Worm (Caenorhabditis elegans) whole organism, late embryonic: ENCODE measurements around the gene nas-1.

Experiments used
- C08G9.2 ChIP-seq: sonication (generic microtip); optimal IDR thresholded peaks from 2 replicates; lab custom pipeline; 2016; ENCODE audit warnings: mild to moderate bottlenecking, missing genetic modification characterization, moderate library complexity, missing compliant biosample characterization
- F13H6.1 ChIP-seq: sonication (generic microtip); optimal IDR thresholded peaks from 2 replicates; lab custom pipeline; 2016; ENCODE audit warnings: missing genetic modification characterization, missing compliant biosample characterization
- K02D7.2 ChIP-seq: sonication (generic microtip); optimal IDR thresholded peaks from 2 replicates; lab custom pipeline; 2017; ENCODE audit warnings: mild to moderate bottlenecking, missing genetic modification characterization, missing compliant biosample characterization
- K09A11.1 ChIP-seq: sonication (generic microtip); optimal IDR thresholded peaks from 2 replicates; lab custom pipeline; 2017; ENCODE audit warnings: antibody characterized with exemption, mild to moderate bottlenecking, missing genetic modification characterization, missing compliant biosample characterization; ENCODE audit not compliant: insufficient read depth
- Y22D7AL.16 ChIP-seq: sonication (generic microtip); optimal IDR thresholded peaks from 2 replicates; lab custom pipeline; 2016; ENCODE audit warnings: missing genetic modification characterization, missing compliant biosample characterization
- ahr-1 ChIP-seq: sonication (generic microtip); optimal IDR thresholded peaks from 2 replicates; lab custom pipeline; 2016; ENCODE audit warnings: missing genetic modification characterization, missing compliant biosample characterization
- ama-1 ChIP-seq: fragments of 150-350 bp; optimal IDR thresholded peaks from 2 replicates; lab custom pipeline; 2014
- ceh-18 ChIP-seq: sonication (generic microtip); optimal IDR thresholded peaks from 2 replicates; lab custom pipeline; 2016; ENCODE audit warnings: missing genetic modification characterization, missing compliant biosample characterization
- ceh-19 ChIP-seq: fragments of 200-800 bp; sonication (Bioruptor generic); optimal IDR thresholded peaks from 2 replicates; lab custom pipeline; 2018; ENCODE audit warnings: mild to moderate bottlenecking, missing genetic modification characterization, missing compliant biosample characterization
- ceh-2 ChIP-seq: sonication (generic microtip); optimal IDR thresholded peaks from 2 replicates; lab custom pipeline; 2016; ENCODE audit warnings: missing genotype, missing genetic modification characterization, missing compliant biosample characterization
- ceh-22 ChIP-seq: sonication (generic microtip); optimal IDR thresholded peaks from 2 replicates; lab custom pipeline; 2017; ENCODE audit warnings: missing biosample characterization, missing genetic modification characterization
- ceh-31 ChIP-seq: sonication (generic microtip); optimal IDR thresholded peaks from 2 replicates; lab custom pipeline; 2016; ENCODE audit warnings: missing genetic modification characterization, missing compliant biosample characterization
- ceh-34 ChIP-seq: sonication (generic microtip); optimal IDR thresholded peaks from 2 replicates; lab custom pipeline; 2016; ENCODE audit warnings: mild to moderate bottlenecking, missing genetic modification characterization, missing compliant biosample characterization
- ceh-45 ChIP-seq: fragments of 200-800 bp; sonication (Bioruptor generic); IDR thresholded peaks from 2 replicates; pipeline ENCODE4 v1.3.6; 2022; ENCODE audit warnings: missing genetic modification reagents, missing genetic modification characterization, missing compliant biosample characterization
- elt-4 ChIP-seq: sonication (generic microtip); optimal IDR thresholded peaks from 2 replicates; lab custom pipeline; 2016; ENCODE audit warnings: missing genetic modification characterization, missing compliant biosample characterization
- ets-4 ChIP-seq: sonication (generic microtip); optimal IDR thresholded peaks from 2 replicates; lab custom pipeline; 2016; ENCODE audit warnings: missing genetic modification characterization, missing compliant biosample characterization
- fkh-6 ChIP-seq: sonication (generic microtip); optimal IDR thresholded peaks from 2 replicates; lab custom pipeline; 2016; ENCODE audit warnings: missing genetic modification characterization, missing compliant biosample characterization
- gmeb-2 ChIP-seq: sonication (generic microtip); optimal IDR thresholded peaks from 2 replicates; lab custom pipeline; 2016; ENCODE audit warnings: missing genetic modification characterization, inconsistent platforms, missing compliant biosample characterization
- hlh-15 ChIP-seq: sonication (generic microtip); optimal IDR thresholded peaks from 2 replicates; lab custom pipeline; 2016; ENCODE audit warnings: missing genetic modification characterization, missing compliant biosample characterization
- hlh-6 ChIP-seq: sonication (generic microtip); optimal IDR thresholded peaks from 2 replicates; lab custom pipeline; 2016; ENCODE audit warnings: missing genotype, missing genetic modification characterization, missing compliant biosample characterization
- hlh-8 ChIP-seq: sonication (generic microtip); optimal IDR thresholded peaks from 2 replicates; lab custom pipeline; 2016; ENCODE audit warnings: missing genotype, missing genetic modification characterization, missing compliant biosample characterization
- lim-6 ChIP-seq: sonication (generic microtip); optimal IDR thresholded peaks from 2 replicates; lab custom pipeline; 2016; ENCODE audit warnings: missing genetic modification characterization, missing compliant biosample characterization
- madf-2 ChIP-seq: sonication (generic microtip); optimal IDR thresholded peaks from 2 replicates; lab custom pipeline; 2017; ENCODE audit warnings: missing genetic modification characterization, missing compliant biosample characterization
- nfya-1 ChIP-seq: sonication (generic microtip); optimal IDR thresholded peaks from 2 replicates; lab custom pipeline; 2017; ENCODE audit warnings: missing genetic modification characterization, mild to moderate bottlenecking, missing compliant biosample characterization, antibody characterized with exemption, moderate library complexity
- nhr-11 ChIP-seq: fragments of 150-350 bp; optimal IDR thresholded peaks from 2 replicates; lab custom pipeline; 2014; ENCODE audit warnings: missing biosample characterization, missing genetic modification characterization
- odd-2 ChIP-seq: sonication (generic microtip); optimal IDR thresholded peaks from 2 replicates; lab custom pipeline; 2017; ENCODE audit warnings: antibody characterized with exemption, mild to moderate bottlenecking, missing genetic modification characterization, missing compliant biosample characterization
- pat-9 ChIP-seq: fragments of 200-800 bp; sonication (Bioruptor generic); optimal IDR thresholded peaks from 2 replicates; lab custom pipeline; 2018; ENCODE audit warnings: mild to moderate bottlenecking, missing genetic modification characterization, moderate library complexity, missing compliant biosample characterization
- pax-1 ChIP-seq: fragments of 150-350 bp; optimal IDR thresholded peaks from 2 replicates; lab custom pipeline; 2014; ENCODE audit warnings: missing biosample characterization, missing genetic modification characterization
- pha-4 ChIP-seq: fragments of 150-350 bp; optimal IDR thresholded peaks from 2 replicates; lab custom pipeline; 2018; ENCODE audit warnings: missing biosample characterization, missing genetic modification reagents, missing genetic modification characterization
- pros-1 ChIP-seq: fragments of 150-350 bp; optimal IDR thresholded peaks from 2 replicates; lab custom pipeline; 2014; ENCODE audit warnings: missing biosample characterization, missing genetic modification reagents, missing genetic modification characterization
- sox-4 ChIP-seq: sonication (generic microtip); optimal IDR thresholded peaks from 2 replicates; lab custom pipeline; 2017; ENCODE audit warnings: mild to moderate bottlenecking, missing genetic modification characterization, inconsistent platforms, missing compliant biosample characterization
- syd-9 ChIP-seq: sonication (generic microtip); optimal IDR thresholded peaks from 2 replicates; lab custom pipeline; 2016; ENCODE audit warnings: mild to moderate bottlenecking, missing genetic modification characterization, moderate library complexity, missing compliant biosample characterization
- tbx-7 ChIP-seq: sonication (generic microtip); optimal IDR thresholded peaks from 2 replicates; lab custom pipeline; 2016; ENCODE audit warnings: missing genotype, missing genetic modification characterization, missing compliant biosample characterization
- ttx-3 ChIP-seq: sonication (generic microtip); optimal IDR thresholded peaks from 2 replicates; lab custom pipeline; 2016; ENCODE audit warnings: missing genetic modification reagents, missing genetic modification characterization, missing compliant biosample characterization
- unc-42 ChIP-seq: sonication (generic microtip); optimal IDR thresholded peaks from 2 replicates; lab custom pipeline; 2016; ENCODE audit warnings: missing genotype, missing genetic modification characterization, missing compliant biosample characterization
- zip-5 ChIP-seq: sonication (generic microtip); optimal IDR thresholded peaks from 2 replicates; lab custom pipeline; 2016; ENCODE audit warnings: missing genetic modification characterization, missing compliant biosample characterization

The nas-1 gene

DNA sequence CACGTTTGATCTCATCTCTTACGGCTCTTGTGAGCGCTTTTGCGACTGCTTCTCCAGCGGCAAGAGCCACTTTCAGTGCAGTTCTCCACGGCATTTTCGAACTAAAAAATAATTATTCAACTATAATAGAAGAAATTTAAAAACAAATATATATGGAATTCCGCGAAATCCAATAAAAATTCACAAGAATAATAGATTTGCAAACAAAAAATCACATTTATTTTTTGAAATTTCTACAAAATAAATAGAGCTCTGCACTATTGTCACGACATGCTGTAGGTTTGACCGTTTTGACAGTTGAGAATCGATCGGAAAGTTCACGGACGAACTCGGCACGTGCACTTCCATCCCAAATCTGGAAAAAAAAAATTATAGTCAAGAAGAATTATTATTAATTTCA lies 30.0 kb downstream of the nas-1 start, which contains the start of gene F45G2.8:
Gene F45G2.8, minus strand, starts transcription at position 101 of the 400 bp plus-strand sequence.
- TF ChIP-seq ceh-19 (GFP tag; lab: Kevin White, UChicago) (no peak), pax-1 (tag; lab: Kevin White, UChicago) (no peak), F13H6.1 (no peak), ama-1 (no peak), gmeb-2 (tag; lab: Kevin White, UChicago) (no peak), K02D7.2 (tag; lab: Kevin White, UChicago) (no peak), lim-6 (tag; lab: Kevin White, UChicago) (no peak)

- TF ChIP-seq madf-2 (tag; lab: Kevin White, UChicago) (no peak), elt-4 (tag; lab: Kevin White, UChicago) (no peak), Y22D7AL.16 (tag; lab: Kevin White, UChicago) (no peak), fkh-6 (tag; lab: Kevin White, UChicago) (no peak)
These were observed 31.2 kb downstream of the nas-1 start, which contains the start of gene F45G2.9 for ce11 chrIII:13436843-13437242. Gene F45G2.9, minus strand, starts transcription at chrIII:13436943.

- TF ChIP-seq tbx-7 (tag; lab: Kevin White, UChicago) (peak; percentile 5), pros-1 (tag; lab: Kevin White, UChicago) (no peak), madf-2 (tag; lab: Kevin White, UChicago) (no peak), ceh-31 (tag; lab: Kevin White, UChicago) (peak; percentile 66), ceh-18 (tag; lab: Kevin White, UChicago) (no peak), ets-4 (tag; lab: Kevin White, UChicago) (peak; percentile 62), hlh-8 (tag; lab: Kevin White, UChicago) (peak; percentile 28), ceh-2 (tag; lab: Kevin White, UChicago) (peak; percentile 25), C08G9.2 (tag; lab: Kevin White, UChicago) (peak; percentile 70)
- TF ChIP-seq, all 69 proteins: peak for 6
These were observed 33.8 kb downstream of the nas-1 start, which contains the start of gene ciao-2B for ce11 chrIII:13439415-13439814. Gene ciao-2B, minus strand, starts transcription at chrIII:13439544.

ce11 chrIII:13452824-13453223 lies 47.2 kb downstream of the nas-1 start:
- no peak for TF ChIP-seq nhr-11 (tag; lab: Kevin White, UChicago)
- no peak for TF ChIP-seq ahr-1 (tag; lab: Kevin White, UChicago)
- no peak for TF ChIP-seq ttx-3 (tag; lab: Kevin White, UChicago)
- TF ChIP-seq elt-4 (tag; lab: Kevin White, UChicago) = no peak
- no peak for TF ChIP-seq ceh-45 (GFP tag; lab: Robert Waterston, UW)
- no peak for TF ChIP-seq ama-1
- TF ChIP-seq K09A11.1 (tag; lab: Kevin White, UChicago) = no peak
- TF ChIP-seq pha-4 = no peak
- TF ChIP-seq hlh-6 = no peak
- no peak for TF ChIP-seq ceh-22
- no peak for TF ChIP-seq ceh-34 (tag; lab: Kevin White, UChicago)
- TF ChIP-seq nfya-1 = no peak
- TF ChIP-seq hlh-15 (tag; lab: Kevin White, UChicago) = no peak
- TF ChIP-seq sox-4 (tag; lab: Kevin White, UChicago) = no peak
- TF ChIP-seq odd-2 (tag; lab: Kevin White, UChicago) = no peak
- no peak for TF ChIP-seq hlh-8 (tag; lab: Kevin White, UChicago)
- no peak for TF ChIP-seq zip-5 (tag; lab: Kevin White, UChicago)

- no peak for TF ChIP-seq pax-1 (tag; lab: Kevin White, UChicago)
These were observed 49.6 kb downstream of the nas-1 start, which contains the start of gene cua-1 for ce11 chrIII:13455207-13455606. Gene cua-1, minus strand, starts transcription at chrIII:13455307.

DNA sequence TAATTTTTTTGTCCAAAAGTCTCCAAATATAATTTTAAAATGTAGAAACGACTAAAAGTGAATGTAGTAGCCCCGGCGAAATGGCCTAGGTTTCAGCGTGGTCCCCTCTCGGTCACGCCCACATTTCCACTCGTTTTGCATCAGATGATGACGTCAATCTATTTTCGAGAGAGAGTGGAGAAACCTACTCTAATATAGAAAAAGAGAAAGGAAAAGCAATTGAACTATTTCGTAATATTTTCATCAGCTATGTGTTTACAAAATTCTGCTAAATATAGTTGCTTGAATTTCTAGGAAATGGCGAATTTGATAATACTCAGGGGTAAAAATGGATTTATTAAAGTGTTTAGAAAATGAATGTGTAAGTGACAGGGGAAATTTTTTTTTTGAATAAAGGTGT lies 50.2 kb downstream of the nas-1 start:
- TF ChIP-seq pat-9 (no peak), syd-9 (tag; lab: Kevin White, UChicago) (no peak), unc-42 (tag; lab: Kevin White, UChicago) (peak; percentile 15)
